Worm (Caenorhabditis elegans) whole organism, L4/young adult: ENCODE results near the gene clec-10.

Source experiments
- W03F9.2 ChIP-seq: fragments of 150-350 bp; optimal IDR thresholded peaks from 2 replicates; lab custom pipeline; 2014; ENCODE audit warnings: missing biosample characterization, missing genetic modification characterization
- dao-5 ChIP-seq: sonication (generic microtip); optimal IDR thresholded peaks from 2 replicates; lab custom pipeline; 2016; ENCODE audit warnings: missing genotype, missing genetic modification characterization, moderate library complexity, missing compliant biosample characterization
- him-1 ChIP-seq: sonication (generic microtip); optimal IDR thresholded peaks from 2 replicates; lab custom pipeline; 2016; ENCODE audit warnings: missing genotype, missing genetic modification reagents, missing genetic modification characterization, missing compliant biosample characterization

DNA sequence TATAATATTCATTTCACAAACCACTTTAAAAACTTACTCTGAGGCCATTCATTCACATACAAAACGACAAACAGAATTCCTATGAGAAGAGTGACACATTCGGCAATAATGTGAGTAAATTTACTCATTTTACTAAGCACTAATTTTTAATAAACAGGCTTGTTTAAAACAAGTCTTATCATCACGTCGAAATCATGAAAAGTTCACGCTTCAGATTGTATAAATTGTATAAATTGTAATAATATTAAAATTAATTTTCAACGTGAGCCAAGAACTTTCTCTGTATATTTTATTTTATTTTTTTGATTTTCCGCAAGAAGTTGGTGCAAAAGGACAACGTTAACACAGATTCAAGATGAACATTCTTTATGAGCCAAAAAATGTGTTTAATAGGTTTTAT, 16.3 kb downstream of the clec-10 start, which contains the start of gene C24H12.6:
- TF ChIP-seq him-1: no peak
- no peak for TF ChIP-seq dao-5 (tag; lab: Kevin White, UChicago)
- no peak for TF ChIP-seq W03F9.2 (tag; lab: Kevin White, UChicago)
